Fruit fly (Drosophila melanogaster): ENCODE data around the gene Diap1.

The Diap1 gene

DNA sequence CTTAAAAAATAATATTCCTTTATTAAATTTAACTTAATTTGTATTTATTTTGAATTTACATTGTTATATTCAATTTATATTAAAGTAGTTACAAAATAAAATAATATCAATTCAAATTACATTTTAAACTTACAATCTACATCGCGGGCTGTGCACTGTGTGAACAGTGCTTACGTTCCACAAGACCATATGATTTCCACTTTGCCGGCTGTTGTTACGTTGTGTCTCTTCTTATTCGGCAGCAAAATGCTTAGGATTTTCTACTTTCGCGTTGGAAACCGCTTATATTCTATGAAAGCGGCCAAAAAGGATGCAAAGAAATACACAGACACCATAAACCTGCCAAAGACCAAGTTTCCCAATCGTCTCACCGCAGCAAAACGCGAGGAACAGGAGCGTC lies 49.2 kb upstream of the Diap1 start, which contains the start of gene IleRS-m (continued):
- TF ChIP-seq HHEX (GFP tag; optimal IDR thresholded peaks at IDR 0.05) (no peak), Dll (GFP tag; IDR thresholded peaks at IDR 0.05; ENCODE audit: partially characterized antibody) (0 out of 4 replicates have a peak, but pooled peaks have one; percentile 11), psq (GFP tag; optimal IDR thresholded peaks at IDR 0.05) (no peak), CG8388 (GFP tag; optimal IDR thresholded peaks at IDR 0.05) (no peak), MESR4 (GFP tag; optimal IDR thresholded peaks at IDR 0.05) (peak; percentile 20), hb (GFP tag; IDR thresholded peaks at IDR 0.05; ENCODE audit: partially characterized antibody) (no peak), fd64A (GFP tag; optimal IDR thresholded peaks at IDR 0.05) (no peak), Rfx (GFP tag; IDR thresholded peaks at IDR 0.05) (no peak), CoRest (tag; optimal IDR thresholded peaks at IDR 0.05) (no peak), CG12071 (GFP tag; optimal IDR thresholded peaks at IDR 0.05) (no peak), HmgD (GFP tag; optimal IDR thresholded peaks at IDR 0.05) (no peak), Mrtf (GFP tag; IDR thresholded peaks at IDR 0.05) (no peak), ssp (GFP tag; IDR thresholded peaks at IDR 0.05) (no peak), HLH4C (GFP tag; IDR thresholded peaks at IDR 0.05; ENCODE audit: partially characterized antibody) (no peak), CG12659 (GFP tag; optimal IDR thresholded peaks at IDR 0.05) (no peak), MBD-R2 (GFP tag; IDR thresholded peaks at IDR 0.05) (peak; percentile 76), CG1233 (GFP tag; optimal IDR thresholded peaks at IDR 0.05) (no peak), btn (GFP tag; optimal IDR thresholded peaks at IDR 0.05) (no peak), bsh (GFP tag; optimal IDR thresholded peaks at IDR 0.05) (no peak), CG11456 (GFP tag; IDR thresholded peaks at IDR 0.05) (no peak), CG12299 (tag; optimal IDR thresholded peaks at IDR 0.05) (no peak), fu2 (GFP tag; optimal IDR thresholded peaks at IDR 0.05) (no peak), kay (GFP tag; optimal IDR thresholded peaks at IDR 0.05) (no peak), nom (GFP tag; optimal IDR thresholded peaks at IDR 0.05) (no peak), so (GFP tag; IDR thresholded peaks at IDR 0.05) (no peak), CG34224 (GFP tag; IDR thresholded peaks at IDR 0.05; ENCODE audit: partially characterized antibody) (0 out of 3 replicates have a peak, but pooled peaks have one; percentile 27), tio (GFP tag; optimal IDR thresholded peaks at IDR 0.05) (no peak), CG18764 (GFP tag; optimal IDR thresholded peaks at IDR 0.05) (no peak), ab (GFP tag; optimal IDR thresholded peaks at IDR 0.05) (no peak), HLH3B (GFP tag; IDR thresholded peaks at IDR 0.05) (no peak), Spps (tag; optimal IDR thresholded peaks at IDR 0.05) (no peak), Scr (GFP tag; IDR thresholded peaks at IDR 0.05; ENCODE audit: partially characterized antibody) (no peak), CG7839 (tag; optimal IDR thresholded peaks at IDR 0.05) (no peak), CG1832 (GFP tag; optimal IDR thresholded peaks at IDR 0.05) (no peak), CG12104 (GFP tag; optimal IDR thresholded peaks at IDR 0.05) (no peak), CG10366 (GFP tag; IDR thresholded peaks at IDR 0.05) (no peak), NFAT (GFP tag; IDR thresholded peaks at IDR 0.05) (no peak), Aef1 (GFP tag; IDR thresholded peaks at IDR 0.05) (no peak), CG17385 (GFP tag; optimal IDR thresholded peaks at IDR 0.05) (peak; percentile 96), CG12236 (GFP tag; optimal IDR thresholded peaks at IDR 0.05) (no peak), gsb-n (tag; optimal IDR thresholded peaks at IDR 0.05) (no peak), CG9437 (GFP tag; optimal IDR thresholded peaks at IDR 0.05) (peak; percentile 98), bcd (GFP tag; optimal IDR thresholded peaks at IDR 0.05) (no peak), pan (optimal IDR thresholded peaks at IDR 0.05) (no peak), pan (GFP tag; optimal IDR thresholded peaks at IDR 0.05 in 1 of 2, IDR thresholded peaks at IDR 0.05 in 1 of 2) (no peak), Opbp (GFP tag; IDR thresholded peaks at IDR 0.05; ENCODE audit: partially characterized antibody) (no peak), Oli (tag; optimal IDR thresholded peaks at IDR 0.05) (no peak), CG17802 (tag; optimal IDR thresholded peaks at IDR 0.05) (peak; percentile 99), bowl (GFP tag; IDR thresholded peaks at IDR 0.05) (no peak), CG15514 (GFP tag; optimal IDR thresholded peaks at IDR 0.05) (peak; percentile 87), crp (GFP tag; optimal IDR thresholded peaks at IDR 0.05) (peak; percentile 53 to 89)
